Worm (Caenorhabditis elegans) whole organism, late embryonic: ENCODE data around the gene str-47.

ENCODE experiments used
- K09A11.1 ChIP-seq: sonication (generic microtip); optimal IDR thresholded peaks from 2 replicates; lab custom pipeline; 2017; ENCODE audit warnings: antibody characterized with exemption, mild to moderate bottlenecking, missing genetic modification characterization, missing compliant biosample characterization; ENCODE audit not compliant: insufficient read depth
- Y22D7AL.16 ChIP-seq: sonication (generic microtip); optimal IDR thresholded peaks from 2 replicates; lab custom pipeline; 2016; ENCODE audit warnings: missing genetic modification characterization, missing compliant biosample characterization
- ama-1 ChIP-seq: fragments of 150-350 bp; optimal IDR thresholded peaks from 2 replicates; lab custom pipeline; 2014
- ceh-2 ChIP-seq: sonication (generic microtip); optimal IDR thresholded peaks from 2 replicates; lab custom pipeline; 2016; ENCODE audit warnings: missing genotype, missing genetic modification characterization, missing compliant biosample characterization
- ceh-22 ChIP-seq: sonication (generic microtip); optimal IDR thresholded peaks from 2 replicates; lab custom pipeline; 2017; ENCODE audit warnings: missing biosample characterization, missing genetic modification characterization
- ceh-30 ChIP-seq: fragments of 150-350 bp; optimal IDR thresholded peaks from 2 replicates; lab custom pipeline; 2014; ENCODE audit warnings: missing biosample characterization, missing genetic modification characterization
- fkh-10 ChIP-seq: fragments of 150-350 bp; optimal IDR thresholded peaks from 2 replicates; lab custom pipeline; 2014; ENCODE audit warnings: missing biosample characterization, missing genetic modification reagents, missing genetic modification characterization
- hlh-13 ChIP-seq: fragments of 200-800 bp; sonication (Bioruptor generic); optimal IDR thresholded peaks from 2 replicates; lab custom pipeline; 2018; ENCODE audit warnings: mild to moderate bottlenecking, missing genetic modification characterization, missing compliant biosample characterization
- nhr-11 ChIP-seq: fragments of 150-350 bp; optimal IDR thresholded peaks from 2 replicates; lab custom pipeline; 2014; ENCODE audit warnings: missing biosample characterization, missing genetic modification characterization
- npax-4 ChIP-seq: sonication (generic microtip); optimal IDR thresholded peaks from 2 replicates; lab custom pipeline; 2016; ENCODE audit warnings: missing genetic modification characterization, missing compliant biosample characterization
- ref-2 ChIP-seq: sonication (generic microtip); optimal IDR thresholded peaks from 2 replicates; lab custom pipeline; 2016; ENCODE audit warnings: missing genetic modification characterization, missing compliant biosample characterization
- tbx-2 ChIP-seq: sonication (generic microtip); optimal IDR thresholded peaks from 2 replicates; lab custom pipeline; 2016; ENCODE audit warnings: missing genetic modification characterization, missing compliant biosample characterization
- unc-86 ChIP-seq: sonication (generic microtip); optimal IDR thresholded peaks from 2 replicates; lab custom pipeline; 2016; ENCODE audit warnings: missing genetic modification characterization, missing compliant biosample characterization

DNA sequence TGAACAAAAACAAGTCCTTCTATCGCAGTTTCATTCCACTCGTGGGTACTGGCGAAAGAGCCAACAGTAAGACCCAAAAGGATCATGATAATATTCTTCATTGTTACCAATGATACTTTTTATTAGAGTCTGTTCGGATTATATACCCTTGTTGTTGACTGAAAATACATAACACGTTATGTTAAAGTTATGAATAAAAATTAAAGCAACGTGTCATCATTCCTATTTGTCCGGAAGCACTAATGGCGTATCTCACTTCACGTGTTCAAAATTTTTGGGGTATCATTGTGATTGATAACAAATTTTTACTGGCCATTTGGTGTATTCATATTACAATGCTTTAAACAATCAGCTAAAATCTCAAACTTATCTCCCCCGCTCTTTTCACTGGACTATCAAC lies 44.1 kb upstream of the str-47 start, which contains the start of gene scl-26:
- TF ChIP-seq nhr-11 (tag; lab: Kevin White, UChicago) (no peak), ceh-22 (no peak), ama-1 (lab: Kevin White, UChicago) (no peak), tbx-2 (tag; lab: Kevin White, UChicago) (no peak), unc-86 (no peak), Y22D7AL.16 (tag; lab: Kevin White, UChicago) (no peak), ceh-2 (no peak), hlh-13 (no peak), fkh-10 (GFP tag; lab: Kevin White, UChicago) (no peak), npax-4 (tag; lab: Kevin White, UChicago) (no peak), ref-2 (tag; lab: Kevin White, UChicago) (no peak), K09A11.1 (no peak), ceh-30 (tag; lab: Kevin White, UChicago) (no peak)
